Worm (Caenorhabditis elegans) whole organism, L4 larva: ENCODE results near the gene F18E9.1.

ENCODE experiments used
- F44E2.7 ChIP-seq: fragments of 200-800 bp; sonication (Bioruptor generic); IDR thresholded peaks from 2 replicates; pipeline ENCODE4 v2.1.2; 2022; ENCODE audit warnings: missing genetic modification characterization, missing compliant biosample characterization
- R02D3.7 ChIP-seq: fragments of 150-350 bp; sonication (generic microtip); optimal IDR thresholded peaks from 3 replicates; lab custom pipeline; 2014; ENCODE audit warnings: missing biosample characterization, missing genetic modification characterization
- T20F7.1 ChIP-seq: fragments of 200-800 bp; sonication (Bioruptor generic); optimal IDR thresholded peaks from 2 replicates; lab custom pipeline; 2018; ENCODE audit warnings: mild to moderate bottlenecking, missing genetic modification characterization, missing compliant biosample characterization
- Y48G9A.11 ChIP-seq: fragments of 200-800 bp; sonication (Bioruptor generic); IDR thresholded peaks from 2 replicates; pipeline ENCODE4 v1.3.6; 2022; ENCODE audit warnings: missing genetic modification reagents, missing genetic modification characterization, missing compliant biosample characterization
- Y75B8A.6 ChIP-seq: fragments of 200-800 bp; sonication (Bioruptor generic); IDR thresholded peaks from 2 replicates; pipeline ENCODE4 v1.3.6; 2022; ENCODE audit warnings: missing genetic modification reagents, missing genetic modification characterization, missing compliant biosample characterization
- aha-1 ChIP-seq: fragments of 150-350 bp; peaks from one replicate; lab custom pipeline; 2014; ENCODE audit warnings: missing biosample characterization, missing genetic modification characterization
- ama-1 ChIP-seq: fragments of 150-350 bp; optimal IDR thresholded peaks from 2 replicates; lab custom pipeline; 2014; ENCODE audit warnings: inconsistent platforms, mixed read lengths
- arid-1 ChIP-seq: fragments of 200-800 bp; sonication (Bioruptor generic); conservative IDR thresholded peaks from 2 replicates; pipeline ENCODE4 v1.3.6; 2022; ENCODE audit warnings: missing genetic modification reagents, missing genetic modification characterization, missing compliant biosample characterization
- ceh-28 ChIP-seq: fragments of 150-350 bp; optimal IDR thresholded peaks from 2 replicates; lab custom pipeline; 2014; ENCODE audit warnings: missing biosample characterization, missing genetic modification reagents, missing genetic modification characterization
- ceh-62 ChIP-seq: sonication (generic microtip); optimal IDR thresholded peaks from 2 replicates; lab custom pipeline; 2017; ENCODE audit warnings: missing biosample characterization, missing genetic modification characterization
- ces-1 ChIP-seq: fragments of 150-350 bp; sonication (generic microtip); optimal IDR thresholded peaks from 4 replicates; lab custom pipeline; 2014; ENCODE audit warnings: missing biosample characterization, missing genetic modification reagents, missing genetic modification characterization
- cey-2 ChIP-seq: sonication (generic microtip); optimal IDR thresholded peaks from 3 replicates; lab custom pipeline; 2017; ENCODE audit warnings: missing genetic modification characterization, mild to moderate bottlenecking, missing compliant biosample characterization, antibody characterized with exemption, borderline replicate concordance; ENCODE audit not compliant: insufficient read depth
- daf-12 ChIP-seq: fragments of 150-350 bp; optimal IDR thresholded peaks from 2 replicates; lab custom pipeline; 2014; ENCODE audit warnings: missing biosample characterization, missing genetic modification reagents, missing genetic modification characterization
- daf-16 ChIP-seq, 3 experiments: sonication (generic microtip); optimal IDR thresholded peaks; 2 replicates each; lab custom pipeline; 2016 to 2017; ENCODE audit warnings: missing genetic modification characterization in 3 of 3, missing genetic modification reagents in 3 of 3, mild to moderate bottlenecking in 2 of 3, missing compliant biosample characterization in 2 of 3, missing biosample characterization in 1 of 3, moderate library complexity in 1 of 3
- dmd-6 ChIP-seq: fragments of 200-800 bp; sonication (Bioruptor generic); IDR thresholded peaks from 2 replicates; pipeline ENCODE4 v1.3.6; 2022; ENCODE audit warnings: missing genetic modification reagents, missing genetic modification characterization, missing compliant biosample characterization
- dmd-9 ChIP-seq: fragments of 200-800 bp; sonication (Bioruptor generic); IDR thresholded peaks from 2 replicates; pipeline ENCODE4 v1.3.6; 2022; ENCODE audit warnings: missing genetic modification reagents, missing genetic modification characterization, missing compliant biosample characterization
- dpl-1 ChIP-seq: fragments of 150-350 bp; optimal IDR thresholded peaks from 2 replicates; lab custom pipeline; 2014; ENCODE audit warnings: missing biosample characterization, missing genetic modification reagents, missing genetic modification characterization
- dve-1 ChIP-seq: sonication (generic microtip); optimal IDR thresholded peaks from 2 replicates; lab custom pipeline; 2017; ENCODE audit warnings: antibody characterized with exemption, mild to moderate bottlenecking, missing genetic modification characterization, missing compliant biosample characterization; ENCODE audit not compliant: insufficient read depth
- egl-27 ChIP-seq: sonication (generic microtip); optimal IDR thresholded peaks from 3 replicates; lab custom pipeline; 2017; ENCODE audit warnings: missing biosample characterization, missing genetic modification reagents, missing genetic modification characterization
- egl-43 ChIP-seq: fragments of 200-800 bp; sonication (Bioruptor generic); IDR thresholded peaks from 2 replicates; pipeline ENCODE4 v1.3.6; 2022; ENCODE audit warnings: missing genetic modification reagents, missing genetic modification characterization, missing compliant biosample characterization
- gei-8 ChIP-seq: fragments of 200-800 bp; sonication (Bioruptor generic); optimal IDR thresholded peaks from 2 replicates; lab custom pipeline; 2018; ENCODE audit warnings: mild to moderate bottlenecking, missing genetic modification characterization, missing compliant biosample characterization
- hif-1 ChIP-seq, 2 experiments: sonication (generic microtip); optimal IDR thresholded peaks; 2 replicates each; lab custom pipeline; 2016 to 2017; ENCODE audit warnings: missing compliant biosample characterization in 2 of 2, missing genetic modification characterization in 2 of 2, missing genetic modification reagents in 2 of 2, missing genotype in 2 of 2, mild to moderate bottlenecking in 1 of 2
- hlh-11 ChIP-seq: fragments of 200-800 bp; sonication (Bioruptor generic); optimal IDR thresholded peaks from 2 replicates; lab custom pipeline; 2018; ENCODE audit warnings: mild to moderate bottlenecking, missing genetic modification characterization, missing compliant biosample characterization
- hmg-1.1 ChIP-seq: fragments of 200-800 bp; sonication (Bioruptor generic); IDR thresholded peaks from 2 replicates; pipeline ENCODE4 v1.3.6; 2022; ENCODE audit warnings: missing genetic modification reagents, missing genetic modification characterization, missing compliant biosample characterization
- lin-15B ChIP-seq: fragments of 150-350 bp; sonication (generic microtip); optimal IDR thresholded peaks from 3 replicates; lab custom pipeline; 2014; ENCODE audit warnings: missing biosample characterization, missing genetic modification characterization
- lsy-2 ChIP-seq, 2 experiments: fragments of 150-350 bp in 1 of 2; sonication (generic microtip) in 1 of 2; optimal IDR thresholded peaks; 2 replicates each; lab custom pipeline; 2014 to 2017; ENCODE audit warnings: missing biosample characterization in 2 of 2, missing genetic modification characterization in 2 of 2
- mes-2 ChIP-seq: sonication (generic microtip); optimal IDR thresholded peaks from 2 replicates; lab custom pipeline; 2016; ENCODE audit warnings: missing genotype, mild to moderate bottlenecking, missing genetic modification characterization, missing compliant biosample characterization; ENCODE audit not compliant: poor library complexity, severe bottlenecking
- nhr-10 ChIP-seq: fragments of 150-350 bp; optimal IDR thresholded peaks from 2 replicates; lab custom pipeline; 2014; ENCODE audit warnings: missing biosample characterization, missing genetic modification characterization
- nhr-102 ChIP-seq: sonication (generic microtip); optimal IDR thresholded peaks from 2 replicates; lab custom pipeline; 2016; ENCODE audit warnings: mild to moderate bottlenecking, missing genetic modification characterization, moderate library complexity, missing compliant biosample characterization
- nhr-237 ChIP-seq: sonication (generic microtip); optimal IDR thresholded peaks from 2 replicates; lab custom pipeline; 2017; ENCODE audit warnings: missing biosample characterization, missing genetic modification characterization
- nhr-25 ChIP-seq: sonication (generic microtip); optimal IDR thresholded peaks from 2 replicates; lab custom pipeline; 2017; ENCODE audit warnings: missing genetic modification characterization, mild to moderate bottlenecking, missing compliant biosample characterization, antibody characterized with exemption, moderate library complexity, borderline replicate concordance; ENCODE audit not compliant: insufficient read depth
- nhr-41 ChIP-seq: fragments of 200-800 bp; sonication (Bioruptor generic); IDR thresholded peaks from 2 replicates; pipeline ENCODE4 v1.3.6; 2022; ENCODE audit warnings: missing genetic modification reagents, missing genetic modification characterization, missing compliant biosample characterization
- nhr-42 ChIP-seq: fragments of 200-800 bp; sonication (Bioruptor generic); IDR thresholded peaks from 2 replicates; pipeline ENCODE4 v1.3.6; 2022; ENCODE audit warnings: missing genetic modification characterization, missing compliant biosample characterization
- nhr-48 ChIP-seq: sonication (generic microtip); optimal IDR thresholded peaks from 2 replicates; lab custom pipeline; 2016; ENCODE audit warnings: mild to moderate bottlenecking, missing genetic modification characterization, missing compliant biosample characterization
- php-3 ChIP-seq: fragments of 200-800 bp; sonication (Bioruptor generic); IDR thresholded peaks from 2 replicates; pipeline ENCODE4 v1.3.6; 2022; ENCODE audit warnings: missing genetic modification reagents, missing genetic modification characterization, missing compliant biosample characterization
- saeg-2 ChIP-seq: fragments of 200-800 bp; sonication (Bioruptor generic); IDR thresholded peaks from 2 replicates; pipeline ENCODE4 v1.3.6; 2022; ENCODE audit warnings: missing genetic modification reagents, missing genetic modification characterization, missing compliant biosample characterization
- skn-1 ChIP-seq: fragments of 150-350 bp; optimal IDR thresholded peaks from 2 replicates; lab custom pipeline; 2014; ENCODE audit warnings: missing biosample characterization, missing genetic modification characterization
- unc-39 ChIP-seq: sonication (generic microtip); optimal IDR thresholded peaks from 2 replicates; lab custom pipeline; 2017; ENCODE audit warnings: missing biosample characterization, missing genetic modification characterization
- unc-62 ChIP-seq, 3 experiments: fragments of 150-350 bp in 1 of 3; sonication (generic microtip); optimal IDR thresholded peaks in 2 of 3; peaks in 1 of 3; 1 replicate in 1 of 3; 2 replicates in 2 of 3; lab custom pipeline; 2014 to 2017; ENCODE audit warnings: missing biosample characterization in 3 of 3, missing genetic modification characterization in 3 of 3, missing genetic modification reagents in 3 of 3, missing genotype in 1 of 3
- zag-1 ChIP-seq: fragments of 150-350 bp; optimal IDR thresholded peaks from 2 replicates; lab custom pipeline; 2014; ENCODE audit warnings: missing biosample characterization, missing genetic modification characterization
- zfp-3 ChIP-seq: fragments of 200-800 bp; sonication (Bioruptor generic); conservative IDR thresholded peaks from 2 replicates; pipeline ENCODE4 v1.3.6; 2022; ENCODE audit warnings: missing genetic modification reagents, missing genetic modification characterization, missing compliant biosample characterization
- zip-11 ChIP-seq: fragments of 200-800 bp; sonication (Bioruptor generic); IDR thresholded peaks from 2 replicates; pipeline ENCODE4 v1.3.6; 2022; ENCODE audit warnings: missing genetic modification characterization, missing compliant biosample characterization
- zip-2 ChIP-seq: fragments of 150-350 bp; optimal IDR thresholded peaks from 2 replicates; lab custom pipeline; 2014; ENCODE audit warnings: missing biosample characterization, missing genetic modification characterization

The F18E9.1 gene

DNA sequence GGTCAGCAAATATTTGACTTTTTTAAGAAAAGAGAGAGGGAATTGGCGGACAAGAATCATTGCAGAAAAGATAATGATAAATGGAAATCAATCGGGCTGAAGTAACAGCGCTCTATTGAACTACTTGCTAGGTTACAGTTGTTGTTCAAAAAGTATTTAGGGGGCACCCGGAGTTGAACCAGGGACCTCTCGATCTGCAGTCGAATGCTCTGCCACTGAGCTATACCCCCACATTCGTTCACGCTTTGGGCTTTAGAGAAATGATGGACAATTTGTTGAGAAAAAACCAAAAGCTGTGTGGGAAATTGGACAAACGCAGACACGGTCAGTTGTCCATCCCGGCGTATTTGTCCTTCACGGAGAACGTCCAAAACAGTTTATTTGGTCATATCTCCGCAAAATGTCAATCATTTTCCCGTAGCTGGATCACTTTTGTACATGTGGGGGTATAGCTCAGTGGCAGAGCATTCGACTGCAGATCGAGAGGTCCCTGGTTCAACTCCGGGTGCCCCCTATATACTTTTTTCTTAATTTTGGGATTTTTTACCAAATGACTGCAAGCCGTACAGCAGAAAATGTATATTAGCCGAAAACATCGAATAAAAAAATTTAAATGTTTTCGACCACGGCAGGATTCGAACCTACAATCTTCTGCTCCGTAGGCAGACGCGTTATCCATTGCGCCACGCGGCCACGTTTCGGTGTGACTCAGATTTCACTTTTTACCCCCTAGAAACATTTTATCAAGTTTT lies 22.7 kb downstream of the F18E9.1 start (continued):
- TF ChIP-seq nhr-10 (tag; lab: Kevin White, UChicago) (peak; percentile 21), hif-1 (tag; optimal IDR thresholded peaks at IDR 0.05; lab: Kevin White, UChicago) (no peak), hlh-11 (tag; lab: Kevin White, UChicago) (peak; percentile 44), egl-27 (tag; lab: Kevin White, UChicago) (no peak), lin-15B (tag; lab: Kevin White, UChicago) (no peak), nhr-25 (tag; lab: Kevin White, UChicago) (no peak), php-3 (GFP tag; lab: Robert Waterston, UW) (0 out of 2 replicates have a peak, but pooled peaks have one; percentile 35), gei-8 (GFP tag; lab: Kevin White, UChicago) (no peak), arid-1 (GFP tag; lab: Robert Waterston, UW) (peak; percentile 71), nhr-102 (tag; lab: Kevin White, UChicago) (peak; percentile 55), nhr-41 (peak; percentile 48), nhr-237 (tag; lab: Kevin White, UChicago) (no peak), Y48G9A.11 (GFP tag; lab: Robert Waterston, UW) (no peak), nhr-48 (peak; percentile 12), lsy-2 (tag; optimal IDR thresholded peaks at IDR 0.05; lab: Kevin White, UChicago) (peak in 1 of 2 experiments; percentile 38), ceh-28 (no peak), saeg-2 (GFP tag; lab: Robert Waterston, UW) (no peak), aha-1 (tag; lab: Kevin White, UChicago) (peak; percentile 99), skn-1 (tag; lab: Kevin White, UChicago) (no peak), T20F7.1 (GFP tag; lab: Kevin White, UChicago) (peak; percentile 44), ama-1 (lab: Kevin White, UChicago) (no peak), zag-1 (no peak), mes-2 (tag; lab: Kevin White, UChicago) (no peak), Y75B8A.6 (GFP tag; lab: Robert Waterston, UW) (no peak), zfp-3 (GFP tag; lab: Robert Waterston, UW) (peak; percentile 70; the same call in 1 of the 2 replicates), dve-1 (tag; lab: Kevin White, UChicago) (peak; percentile 64), zip-11 (GFP tag; lab: Robert Waterston, UW) (peak; percentile 83), dpl-1 (GFP tag; lab: Kevin White, UChicago) (peak; percentile 3), daf-16 (GFP tag; optimal IDR thresholded peaks at IDR 0.05; lab: Kevin White, UChicago) (peak; percentile 8 to 46), daf-16 (tag; optimal IDR thresholded peaks at IDR 0.05; lab: Kevin White, UChicago) (peak; percentile 67), egl-43 (GFP tag; lab: Robert Waterston, UW) (peak; percentile 89)
- TF ChIP-seq, all 104 proteins: peak for 56

DNA sequence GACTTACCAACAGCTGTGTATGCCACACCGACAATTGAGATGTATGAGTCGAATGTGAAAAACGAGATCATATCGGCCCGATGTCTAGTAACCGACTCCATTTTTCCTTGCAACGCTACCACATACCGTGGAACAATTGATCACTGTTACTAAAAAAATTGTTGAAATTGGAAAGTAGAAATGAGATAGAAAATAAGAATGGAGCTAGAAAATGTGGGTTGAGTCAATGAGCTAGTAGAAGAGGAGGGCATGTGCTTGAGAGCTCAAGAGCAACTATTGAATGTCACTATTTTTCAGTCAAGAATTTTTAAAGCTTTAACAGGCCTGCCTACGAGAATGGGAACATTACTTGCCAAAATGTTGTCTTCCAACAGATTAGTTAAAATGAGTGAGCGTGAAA lies 23.8 kb downstream of the F18E9.1 start, which contains the start of gene K01A12.3:
Gene K01A12.3, minus strand, starts transcription at position 101 of the 400 bp plus-strand sequence.
- peak in 1 of 2 experiments; percentile 12 for TF ChIP-seq unc-62 (GFP tag; optimal IDR thresholded peaks at IDR 0.05 in 1 of 2; lab: Kevin White, UChicago)
- no peak for TF ChIP-seq unc-62 (tag; optimal IDR thresholded peaks at IDR 0.05; lab: Kevin White, UChicago)
- TF ChIP-seq nhr-237 (tag; lab: Kevin White, UChicago), result no peak
- TF ChIP-seq nhr-25 (tag; lab: Kevin White, UChicago), result no peak
- TF ChIP-seq nhr-42 (GFP tag; lab: Robert Waterston, UW), result no peak

- TF ChIP-seq unc-39 (no peak), ceh-62 (tag; lab: Kevin White, UChicago) (no peak), dmd-9 (GFP tag; lab: Robert Waterston, UW) (no peak), F44E2.7 (GFP tag; lab: Robert Waterston, UW) (peak; percentile 88), zip-2 (tag; lab: Kevin White, UChicago) (peak; percentile 45), R02D3.7 (tag; lab: Kevin White, UChicago) (no peak), skn-1 (tag; lab: Kevin White, UChicago) (no peak), egl-43 (GFP tag; lab: Robert Waterston, UW) (no peak; the same call in none of the 2 replicates), cey-2 (no peak), ces-1 (GFP tag; lab: Kevin White, UChicago) (no peak), dmd-6 (GFP tag; lab: Robert Waterston, UW) (peak; percentile 13; the same call in 1 of the 2 replicates), php-3 (GFP tag; lab: Robert Waterston, UW) (peak; percentile 48; the same call in 1 of the 2 replicates), egl-27 (tag; lab: Kevin White, UChicago) (no peak), daf-12 (no peak), hmg-1.1 (GFP tag; lab: Robert Waterston, UW) (peak; percentile 39; the same call in 1 of the 2 replicates)
Observed at ce11 chrX:8638679-8639184, 37.4 kb downstream of the F18E9.1 start.
